Fruit fly (Drosophila melanogaster) S2 (cell line): ENCODE data around the gene Lcp65Af.

Experiments
- CG8478 ChIP-seq: fragments of >200 bp; optimal IDR thresholded peaks from 2 replicates; lab custom pipeline; 2018
- CTCF ChIP-seq, 2 experiments: fragments of >200 bp; optimal IDR thresholded peaks; 2 replicates each; lab custom pipeline; 2018

- TF ChIP-seq CG8478 (lab: Kevin White, UChicago) (no peak), CTCF (optimal IDR thresholded peaks at IDR 0.05; lab: Kevin White, UChicago) (no peak)
Measured at dm6 chr3L:6133546-6133945, 3.0 kb downstream of the Lcp65Af start, which contains the start of gene Lcp65Ag2.
